Fruit fly (Drosophila melanogaster): ENCODE data around the gene cutlet.

Gene cutlet

DNA sequence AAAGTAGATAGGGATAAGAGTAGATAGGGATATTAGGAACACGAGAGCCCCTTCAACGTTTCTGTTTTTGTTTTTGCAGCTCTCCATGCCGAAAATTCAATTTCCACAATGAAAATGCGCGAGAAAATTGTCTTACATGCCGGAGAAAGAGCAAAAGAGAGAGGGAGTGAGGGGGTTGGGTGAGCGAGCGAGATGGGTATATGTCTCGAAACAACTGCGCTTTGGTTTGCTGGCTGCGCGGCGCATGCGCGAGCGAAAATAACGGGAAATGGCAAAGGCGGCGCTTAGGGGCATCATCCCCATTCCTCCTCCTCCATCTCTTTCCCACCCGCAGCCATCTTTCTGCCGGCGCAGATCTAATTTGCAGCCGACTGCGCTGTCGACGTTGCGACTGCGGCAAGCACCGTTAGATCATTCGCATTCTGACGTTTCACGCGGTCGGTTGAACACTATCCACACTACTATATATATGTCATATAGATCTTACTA, 49.2 kb downstream of the cutlet start, which contains the start of gene Drgx (continued):
- TF ChIP-seq CG17361 (GFP tag; IDR thresholded peaks at IDR 0.05) (no peak), chm (GFP tag; IDR thresholded peaks at IDR 0.05) (0 out of 2 replicates have a peak, but pooled peaks have one; percentile 37), Blimp-1 (GFP tag; optimal IDR thresholded peaks at IDR 0.05) (no peak), MBD-R2 (GFP tag; IDR thresholded peaks at IDR 0.05) (no peak), Sox102F (GFP tag; optimal IDR thresholded peaks at IDR 0.05) (no peak), CG16813 (GFP tag; IDR thresholded peaks at IDR 0.05; ENCODE audit: partially characterized antibody) (no peak), CG10321 (GFP tag; IDR thresholded peaks at IDR 0.05) (peak; percentile 93), ap (GFP tag; IDR thresholded peaks at IDR 0.05) (no peak), CG7963 (GFP tag; IDR thresholded peaks at IDR 0.05; ENCODE audit: partially characterized antibody) (no peak), Hr3 (GFP tag; optimal IDR thresholded peaks at IDR 0.05) (no peak), CG13296 (GFP tag; optimal IDR thresholded peaks at IDR 0.05) (no peak), gcm (GFP tag; optimal IDR thresholded peaks at IDR 0.05) (no peak), Bteb2 (GFP tag; optimal IDR thresholded peaks at IDR 0.05) (no peak), sens (GFP tag) (no peak), Ptx1 (GFP tag; IDR thresholded peaks at IDR 0.05) (no peak), CG17829 (tag; optimal IDR thresholded peaks at IDR 0.05) (no peak), gro (GFP tag; optimal IDR thresholded peaks at IDR 0.05) (no peak), Trl (optimal IDR thresholded peaks at IDR 0.05) (peak; percentile 37 to 58), Trl (GFP tag; optimal IDR thresholded peaks at IDR 0.05) (no peak), bbx (GFP tag; IDR thresholded peaks at IDR 0.05; ENCODE audit: partially characterized antibody) (no peak), slp2 (GFP tag; optimal IDR thresholded peaks at IDR 0.05) (no peak), CG6765 (GFP tag; optimal IDR thresholded peaks at IDR 0.05) (no peak), CG5180 (GFP tag; optimal IDR thresholded peaks at IDR 0.05) (no peak), inv (GFP tag; IDR thresholded peaks at IDR 0.05; ENCODE audit: partially characterized antibody) (no peak), pita (GFP tag; optimal IDR thresholded peaks at IDR 0.05) (no peak), CG17385 (GFP tag; optimal IDR thresholded peaks at IDR 0.05) (no peak), CG11456 (GFP tag; IDR thresholded peaks at IDR 0.05) (no peak), Dad (GFP tag; optimal IDR thresholded peaks at IDR 0.05) (no peak), unc-4 (GFP tag; IDR thresholded peaks at IDR 0.05; ENCODE audit: partially characterized antibody) (0 out of 2 replicates have a peak, but pooled peaks have one; percentile 14), Opbp (GFP tag; IDR thresholded peaks at IDR 0.05; ENCODE audit: partially characterized antibody) (no peak), CG17802 (tag; optimal IDR thresholded peaks at IDR 0.05) (no peak), Adf1 (GFP tag; IDR thresholded peaks at IDR 0.05) (peak; percentile 96), CG13624 (GFP tag; optimal IDR thresholded peaks at IDR 0.05) (no peak), CG7271 (tag; optimal IDR thresholded peaks at IDR 0.05) (no peak), chinmo (GFP tag; IDR thresholded peaks at IDR 0.05; ENCODE audit: partially characterized antibody) (peak; percentile 58; the same call in 1 of the 4 replicates), CG15073 (GFP tag; optimal IDR thresholded peaks at IDR 0.05) (no peak), dmrt99B (tag; optimal IDR thresholded peaks at IDR 0.05) (no peak), bab2 (GFP tag; optimal IDR thresholded peaks at IDR 0.05) (no peak), Usf (GFP tag; optimal IDR thresholded peaks at IDR 0.05) (no peak), CG17359 (tag; optimal IDR thresholded peaks at IDR 0.05) (no peak), Kr (GFP tag; optimal IDR thresholded peaks at IDR 0.05) (no peak), CG10654 (GFP tag; optimal IDR thresholded peaks at IDR 0.05) (no peak), CG6791 (GFP tag; IDR thresholded peaks at IDR 0.05; ENCODE audit: partially characterized antibody) (0 out of 3 replicates have a peak, but pooled peaks have one; percentile 39), CG9727 (GFP tag; optimal IDR thresholded peaks at IDR 0.05) (no peak), CG10565 (GFP tag; optimal IDR thresholded peaks at IDR 0.05) (no peak), ERR (GFP tag; optimal IDR thresholded peaks at IDR 0.05) (no peak), CG18599 (GFP tag; optimal IDR thresholded peaks at IDR 0.05) (no peak), CG9876 (GFP tag; optimal IDR thresholded peaks at IDR 0.05) (no peak), sens-2 (GFP tag; IDR thresholded peaks at IDR 0.05) (no peak), Dip3 (GFP tag; optimal IDR thresholded peaks at IDR 0.05) (no peak), CG12219 (GFP tag; optimal IDR thresholded peaks at IDR 0.05) (no peak)

Data from whole organism, embryonic.